Fruit fly (Drosophila melanogaster) whole organism, prepupa: ENCODE results near the gene pcx.

ENCODE experiments used
- CG11294 ChIP-seq: fragments of 200-800 bp; sonication (Bioruptor generic); IDR thresholded peaks from 2 replicates; pipeline ENCODE4 v1.3.6; 2022; ENCODE audit warnings: missing biosample characterization, missing genetic modification characterization
- CG11762 ChIP-seq: fragments of 200-800 bp; sonication (Bioruptor generic); optimal IDR thresholded peaks from 3 replicates; lab custom pipeline; 2016; ENCODE audit warnings: missing biosample characterization, missing genetic modification characterization; ENCODE audit not compliant: insufficient read depth
- CG11902 ChIP-seq: fragments of 200-800 bp; sonication (Bioruptor generic); optimal IDR thresholded peaks from 3 replicates; lab custom pipeline; 2016; ENCODE audit warnings: missing biosample characterization, missing genetic modification characterization
- CG15336 ChIP-seq: fragments of 200-800 bp; sonication (Bioruptor generic); IDR thresholded peaks from 2 replicates; pipeline ENCODE4 v1.3.6; 2022; ENCODE audit warnings: missing biosample characterization, missing genetic modification characterization
- CG16779 ChIP-seq: fragments of 200-800 bp; sonication (Bioruptor generic); optimal IDR thresholded peaks from 3 replicates; lab custom pipeline; 2017; ENCODE audit warnings: missing biosample characterization, mild to moderate bottlenecking, missing genetic modification characterization
- CG3032 ChIP-seq: fragments of 200-800 bp; optimal IDR thresholded peaks from 2 replicates; lab custom pipeline; 2019; ENCODE audit warnings: missing biosample characterization, mild to moderate bottlenecking, missing genetic modification characterization, moderate library complexity
- CG31627 ChIP-seq: fragments of 200-800 bp; sonication (Bioruptor generic); optimal IDR thresholded peaks from 3 replicates; lab custom pipeline; 2016; ENCODE audit warnings: missing biosample characterization, missing genetic modification characterization
- CG32006 ChIP-seq: fragments of 200-800 bp; sonication (Bioruptor generic); optimal IDR thresholded peaks from 3 replicates; lab custom pipeline; 2017; ENCODE audit warnings: missing biosample characterization, mild to moderate bottlenecking, missing genetic modification characterization
- CG34406 ChIP-seq: fragments of 200-800 bp; sonication (Bioruptor generic); optimal IDR thresholded peaks from 3 replicates; lab custom pipeline; 2016; ENCODE audit warnings: missing biosample characterization, missing genetic modification characterization
- CG3919 ChIP-seq: fragments of 200-800 bp; sonication (Bioruptor generic); optimal IDR thresholded peaks from 3 replicates; lab custom pipeline; 2016; ENCODE audit warnings: missing biosample characterization, missing genetic modification characterization
- CG4318 ChIP-seq: fragments of 200-800 bp; sonication (Bioruptor generic); optimal IDR thresholded peaks from 3 replicates; lab custom pipeline; 2017; ENCODE audit warnings: missing biosample characterization, mild to moderate bottlenecking, missing genetic modification characterization
- CG6854 ChIP-seq: fragments of 200-800 bp; sonication (Bioruptor generic); optimal IDR thresholded peaks from 2 replicates; lab custom pipeline; 2017; ENCODE audit warnings: missing biosample characterization, mild to moderate bottlenecking, missing genetic modification characterization
- CG7368 ChIP-seq: fragments of 200-800 bp; sonication (Bioruptor generic); optimal IDR thresholded peaks from 3 replicates; lab custom pipeline; 2016; ENCODE audit warnings: missing biosample characterization, missing genetic modification characterization
- CG8119 ChIP-seq: fragments of 200-800 bp; sonication (Bioruptor generic); IDR thresholded peaks from 3 replicates; pipeline ENCODE4 v1.3.6; 2022; ENCODE audit warnings: missing biosample characterization, missing genetic modification characterization
- CG8319 ChIP-seq: fragments of 200-800 bp; sonication (Bioruptor generic); optimal IDR thresholded peaks from 3 replicates; lab custom pipeline; 2016; ENCODE audit warnings: missing biosample characterization, missing genetic modification characterization
- CG9139 ChIP-seq: fragments of 200-800 bp; sonication (Bioruptor generic); optimal IDR thresholded peaks from 3 replicates; lab custom pipeline; 2017; ENCODE audit warnings: missing biosample characterization, mild to moderate bottlenecking, missing genetic modification characterization
- Eip75B ChIP-seq: fragments of 200-800 bp; sonication (Bioruptor generic); optimal IDR thresholded peaks from 3 replicates; lab custom pipeline; 2016; ENCODE audit warnings: missing biosample characterization, missing genetic modification characterization
- Eip78C ChIP-seq: fragments of 200-800 bp; sonication (Bioruptor generic); peaks from one replicate; lab custom pipeline; 2016; ENCODE audit warnings: missing biosample characterization, missing genetic modification characterization
- Ets21C ChIP-seq: fragments of 200-800 bp; sonication (Bioruptor generic); optimal IDR thresholded peaks from 3 replicates; lab custom pipeline; 2016; ENCODE audit warnings: missing biosample characterization, missing genetic modification characterization
- Ets96B ChIP-seq: fragments of 200-800 bp; optimal IDR thresholded peaks from 2 replicates; lab custom pipeline; 2019; ENCODE audit warnings: missing biosample characterization, mild to moderate bottlenecking, missing genetic modification characterization, moderate library complexity
- Gug ChIP-seq: fragments of 200-800 bp; sonication (Bioruptor generic); IDR thresholded peaks from 2 replicates; pipeline ENCODE4 v1.3.6; 2022; ENCODE audit warnings: missing biosample characterization, missing genetic modification characterization
- Hr38 ChIP-seq: sonication (Bioruptor generic); optimal IDR thresholded peaks from 2 replicates; lab custom pipeline; 2016; ENCODE audit warnings: missing biosample characterization, missing genetic modification characterization
- Hr39 ChIP-seq: fragments of 200-800 bp; sonication (Bioruptor generic); optimal IDR thresholded peaks from 2 replicates; lab custom pipeline; 2016; ENCODE audit warnings: missing biosample characterization, missing genetic modification characterization
- Lpt ChIP-seq: fragments of 200-800 bp; sonication (Bioruptor generic); optimal IDR thresholded peaks from 3 replicates; lab custom pipeline; 2016; ENCODE audit warnings: missing biosample characterization, missing genetic modification characterization
- Met ChIP-seq: fragments of 200-800 bp; sonication (Bioruptor generic); optimal IDR thresholded peaks from 3 replicates; lab custom pipeline; 2016; ENCODE audit warnings: missing biosample characterization, missing genetic modification characterization
- OdsH ChIP-seq: fragments of 200-800 bp; sonication (Bioruptor generic); optimal IDR thresholded peaks from 3 replicates; lab custom pipeline; 2016; ENCODE audit warnings: missing biosample characterization, missing genetic modification characterization
- Sox102F ChIP-seq: fragments of 200-800 bp; sonication (Bioruptor generic); optimal IDR thresholded peaks from 2 replicates; lab custom pipeline; 2016; ENCODE audit warnings: missing biosample characterization, mild to moderate bottlenecking, missing genetic modification characterization
- Sox14 ChIP-seq: fragments of 200-800 bp; sonication (Bioruptor generic); optimal IDR thresholded peaks from 3 replicates; lab custom pipeline; 2016; ENCODE audit warnings: missing biosample characterization, missing genetic modification characterization
- achi ChIP-seq: fragments of 200-800 bp; sonication (Bioruptor generic); optimal IDR thresholded peaks from 3 replicates; lab custom pipeline; 2016; ENCODE audit warnings: missing biosample characterization, missing genetic modification characterization
- acj6 ChIP-seq: fragments of 200-800 bp; sonication (Bioruptor generic); optimal IDR thresholded peaks from 3 replicates; lab custom pipeline; 2016; ENCODE audit warnings: missing biosample characterization, missing genetic modification characterization
- cyc ChIP-seq: fragments of 200-800 bp; sonication (Bioruptor generic); optimal IDR thresholded peaks from 3 replicates; lab custom pipeline; 2016; ENCODE audit warnings: missing biosample characterization, missing genetic modification characterization
- dac ChIP-seq: fragments of 200-800 bp; sonication (Bioruptor generic); optimal IDR thresholded peaks from 2 replicates; lab custom pipeline; 2017; ENCODE audit warnings: missing biosample characterization, mild to moderate bottlenecking, missing genetic modification characterization
- dsx ChIP-seq: fragments of 200-800 bp; optimal IDR thresholded peaks from 3 replicates; lab custom pipeline; 2019; ENCODE audit warnings: missing biosample characterization, mild to moderate bottlenecking, missing genetic modification characterization, moderate library complexity; ENCODE audit not compliant: poor library complexity, severe bottlenecking
- eg ChIP-seq: fragments of 200-800 bp; sonication (Bioruptor generic); IDR thresholded peaks from 3 replicates; pipeline ENCODE4 v1.3.6; 2022; ENCODE audit warnings: missing biosample characterization, missing genetic modification characterization
- esn ChIP-seq: fragments of 200-800 bp; sonication (Bioruptor generic); optimal IDR thresholded peaks from 2 replicates; lab custom pipeline; 2016; ENCODE audit warnings: missing biosample characterization, mild to moderate bottlenecking, missing genetic modification characterization, moderate library complexity
- fd85E ChIP-seq: fragments of 200-800 bp; sonication (Bioruptor generic); optimal IDR thresholded peaks from 3 replicates; lab custom pipeline; 2016; ENCODE audit warnings: missing biosample characterization, missing genetic modification characterization
- fkh ChIP-seq: fragments of 200-800 bp; sonication (Bioruptor generic); optimal IDR thresholded peaks from 3 replicates; lab custom pipeline; 2017; ENCODE audit warnings: missing biosample characterization, mild to moderate bottlenecking, missing genetic modification characterization, moderate library complexity
- lz ChIP-seq: fragments of 200-800 bp; sonication (Bioruptor generic); optimal IDR thresholded peaks from 3 replicates; lab custom pipeline; 2016; ENCODE audit warnings: missing biosample characterization, missing genetic modification characterization
- salr ChIP-seq, 2 experiments: fragments of 200-800 bp; sonication (Bioruptor generic); optimal IDR thresholded peaks; 3 replicates each; lab custom pipeline; 2016 to 2018; ENCODE audit warnings: missing biosample characterization in 2 of 2, missing genetic modification characterization in 2 of 2, mild to moderate bottlenecking in 1 of 2
- spab ChIP-seq: fragments of 200-800 bp; sonication (Bioruptor generic); optimal IDR thresholded peaks from 2 replicates; lab custom pipeline; 2017; ENCODE audit warnings: missing biosample characterization, mild to moderate bottlenecking, missing genetic modification characterization, missing genetic modification reagents
- ss ChIP-seq, 2 experiments: fragments of 200-800 bp; sonication (Bioruptor generic); optimal IDR thresholded peaks; 2 replicates in 1 of 2; 3 replicates in 1 of 2; lab custom pipeline; 2017 to 2018; ENCODE audit warnings: mild to moderate bottlenecking in 2 of 2, missing biosample characterization in 2 of 2, missing genetic modification characterization in 2 of 2, moderate library complexity in 1 of 2
- svp ChIP-seq: fragments of 200-800 bp; sonication (Bioruptor generic); peaks from one replicate; lab custom pipeline; 2016; ENCODE audit warnings: missing biosample characterization, missing genetic modification characterization
- topi ChIP-seq: fragments of 200-800 bp; sonication (Bioruptor generic); optimal IDR thresholded peaks from 3 replicates; lab custom pipeline; 2016; ENCODE audit warnings: missing biosample characterization, missing genetic modification characterization

pcx gene

DNA sequence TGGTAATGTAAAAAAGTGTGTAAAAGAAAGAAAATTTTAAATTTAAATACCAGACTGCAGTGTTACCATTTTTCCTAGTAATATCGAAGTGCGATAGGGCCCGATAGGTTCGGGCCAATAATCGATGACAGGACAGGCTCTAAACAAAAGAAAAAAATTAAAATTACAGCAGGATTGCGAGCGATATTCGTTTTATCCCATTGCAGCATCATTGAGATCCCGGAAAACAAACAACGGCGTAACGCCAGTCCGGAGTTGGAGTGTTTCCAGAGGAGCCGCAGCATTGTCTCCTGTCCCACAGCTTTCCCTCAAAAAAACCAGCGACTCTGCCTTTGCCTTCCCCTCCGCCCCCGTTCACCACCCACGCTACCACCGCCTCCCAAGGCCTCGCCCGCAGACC lies at the start of gene pcx:
Gene pcx, plus strand, starts transcription at position 159 of the 400 bp plus-strand sequence.
- TF ChIP-seq Ets96B (tag; lab: Kevin White, UChicago): no peak
- no peak for TF ChIP-seq Hr38
- TF ChIP-seq CG4318: no peak
- 0 out of 2 replicates have a peak, but pooled peaks have one; percentile 17 for TF ChIP-seq CG15336 (GFP tag; lab: Robert Waterston, UW)
- no peak for TF ChIP-seq Sox102F (GFP tag; lab: Kevin White, UChicago)

DNA sequence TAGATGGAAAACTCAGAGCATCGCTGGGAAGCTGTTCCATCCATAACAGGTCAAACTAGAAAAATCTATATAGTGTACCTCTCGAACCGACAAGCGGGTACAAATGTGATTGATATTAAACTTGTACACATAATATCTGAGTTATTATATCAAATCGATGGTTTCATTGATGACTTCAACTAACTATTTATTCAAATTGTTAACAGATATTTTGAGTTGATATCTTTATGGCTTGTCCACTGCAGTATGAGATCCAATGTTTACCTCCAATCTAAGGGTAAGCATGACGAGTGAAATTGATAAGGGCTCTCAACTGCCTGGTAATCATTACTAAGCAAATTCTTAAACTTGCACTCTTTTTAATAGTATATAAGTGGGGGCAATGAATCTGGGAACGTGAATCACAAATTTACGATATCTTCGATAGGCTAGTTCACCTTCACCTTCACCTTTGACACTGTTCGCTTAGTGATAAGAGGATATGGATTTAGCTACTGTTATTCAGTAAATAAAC lies 49.1 kb upstream of the pcx start, which contains the start of gene Cyp4d2:
Gene Cyp4d2, plus strand, starts transcription at position 51 of the 514 bp plus-strand sequence.
- TF ChIP-seq fkh (GFP tag; lab: Kevin White, UChicago) (peak; percentile 30), CG11294 (GFP tag; lab: Robert Waterston, UW) (no peak)

DNA sequence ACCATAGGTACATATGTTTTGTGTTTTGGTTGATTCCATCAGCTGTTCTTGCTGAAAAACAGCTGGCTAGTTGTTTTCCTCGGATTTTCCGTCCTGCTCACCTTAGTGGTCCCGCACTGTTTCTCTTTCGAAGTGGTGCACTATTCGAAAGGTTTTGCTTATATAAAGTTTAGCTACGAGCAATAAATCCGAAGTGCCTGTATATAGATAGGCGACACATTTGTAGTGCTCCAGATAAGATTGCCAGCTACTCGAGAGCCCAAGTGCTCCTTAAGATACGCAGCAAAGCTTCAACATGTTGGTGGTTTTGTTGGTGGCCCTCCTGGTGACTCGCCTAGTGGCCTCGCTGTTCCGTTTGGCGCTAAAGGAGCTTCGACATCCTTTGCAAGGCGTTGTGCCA lies 46.3 kb upstream of the pcx start, which contains the start of gene Cyp4ae1:
Gene Cyp4ae1, plus strand, starts transcription at position 206 of the 400 bp plus-strand sequence.
- TF ChIP-seq achi (GFP tag; lab: Kevin White, UChicago) (no peak), CG11902 (no peak), Eip75B (no peak), CG31627 (GFP tag; lab: Kevin White, UChicago) (no peak), Eip78C (no peak), salr (GFP tag; optimal IDR thresholded peaks at IDR 0.05; lab: Kevin White, UChicago) (no peak), CG32006 (no peak), CG11762 (no peak), CG3032 (tag; lab: Kevin White, UChicago) (no peak), CG34406 (GFP tag; lab: Kevin White, UChicago) (no peak), dsx (GFP tag; lab: Kevin White, UChicago) (no peak), ss (GFP tag; optimal IDR thresholded peaks at IDR 0.05; lab: Kevin White, UChicago) (no peak), Hr39 (no peak), fkh (GFP tag; lab: Kevin White, UChicago) (no peak)

DNA sequence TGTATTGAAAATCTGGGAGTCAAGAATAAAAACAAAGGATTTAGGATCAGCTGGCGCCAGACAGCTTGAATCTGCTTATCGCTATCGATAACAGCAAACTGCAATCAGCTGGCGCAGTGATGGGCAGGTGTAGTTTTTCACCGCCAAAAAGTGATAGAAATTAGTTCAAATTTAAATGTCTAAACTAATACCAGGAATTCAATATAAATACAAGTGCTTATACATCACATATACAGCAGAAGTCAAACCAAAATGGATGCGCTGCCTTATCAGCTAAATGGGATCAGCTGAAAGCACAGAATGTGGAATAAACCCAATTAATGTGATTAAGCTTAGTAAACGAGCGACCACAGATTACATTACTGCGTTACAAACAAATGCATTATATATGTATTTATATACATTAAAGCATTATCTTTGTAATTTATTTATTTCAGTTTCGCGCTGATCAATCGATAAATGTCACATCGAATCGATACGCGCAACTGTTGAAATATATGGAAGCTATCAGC lies 44.3 kb upstream of the pcx start, which contains the start of gene pn:
Gene pn, plus strand, starts transcription at position 462 of the 512 bp plus-strand sequence.
- TF ChIP-seq svp: peak; percentile 78
- TF ChIP-seq esn: peak; percentile 9
- TF ChIP-seq ss (GFP tag; optimal IDR thresholded peaks at IDR 0.05; lab: Kevin White, UChicago): no peak
- TF ChIP-seq CG3032 (tag; lab: Kevin White, UChicago): peak; percentile 2
- no peak for TF ChIP-seq CG31627 (GFP tag; lab: Kevin White, UChicago)

DNA sequence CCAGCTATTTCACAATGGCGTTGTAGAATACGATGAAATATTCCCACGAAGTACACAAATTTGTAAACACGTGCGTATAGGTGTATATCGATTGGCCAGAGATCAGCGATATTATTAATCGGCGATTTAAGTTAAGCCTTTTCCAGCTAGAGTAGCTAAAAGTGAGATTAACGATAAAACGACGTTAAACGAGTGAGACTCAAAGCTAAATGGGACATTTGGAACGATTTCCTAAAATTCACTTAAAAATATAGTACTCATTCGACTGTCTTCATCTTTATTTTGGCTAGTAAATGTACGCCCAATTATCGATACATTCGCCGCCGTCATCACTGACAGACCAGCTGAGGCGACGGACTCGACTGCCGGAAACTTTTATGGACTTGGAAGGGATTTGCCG lies 40.5 kb upstream of the pcx start, which contains the start of the genes Nmd3 and CG17776:
Gene Nmd3, minus strand, starts transcription at position 106 of the 400 bp plus-strand sequence.
Gene CG17776, plus strand, starts transcription at position 163 of the 400 bp plus-strand sequence.
- peak; percentile 28 for TF ChIP-seq svp
- TF ChIP-seq Eip78C: no peak
- no peak for TF ChIP-seq CG6854 (GFP tag; lab: Kevin White, UChicago)
- TF ChIP-seq dac (GFP tag; lab: Kevin White, UChicago): no peak
- TF ChIP-seq cyc (GFP tag; lab: Kevin White, UChicago): peak; percentile 32
- no peak for TF ChIP-seq CG9139 (GFP tag; lab: Kevin White, UChicago)
- TF ChIP-seq eg (GFP tag; lab: Robert Waterston, UW): no peak
- TF ChIP-seq Hr38: no peak
- no peak for TF ChIP-seq CG8319
- no peak for TF ChIP-seq topi (GFP tag; lab: Kevin White, UChicago)
- TF ChIP-seq spab: no peak
- no peak for TF ChIP-seq CG8119 (GFP tag; lab: Robert Waterston, UW)
- no peak for TF ChIP-seq CG7368 (GFP tag; lab: Kevin White, UChicago)
- no peak for TF ChIP-seq lz (GFP tag; lab: Kevin White, UChicago)
- TF ChIP-seq dsx (GFP tag; lab: Kevin White, UChicago): no peak
- no peak for TF ChIP-seq Ets21C (GFP tag; lab: Kevin White, UChicago)
- no peak for TF ChIP-seq Lpt (GFP tag; lab: Kevin White, UChicago)
- TF ChIP-seq Sox14: peak; percentile 15
- TF ChIP-seq Met (GFP tag; lab: Kevin White, UChicago): no peak
- no peak for TF ChIP-seq CG16779 (tag; lab: Kevin White, UChicago)
- TF ChIP-seq fd85E: no peak
- no peak for TF ChIP-seq salr (GFP tag; optimal IDR thresholded peaks at IDR 0.05; lab: Kevin White, UChicago)
- TF ChIP-seq OdsH (GFP tag; lab: Kevin White, UChicago): no peak
- no peak for TF ChIP-seq CG3919 (GFP tag; lab: Kevin White, UChicago)
- no peak for TF ChIP-seq Gug
- TF ChIP-seq esn: peak; percentile 1
- no peak for TF ChIP-seq acj6
- no peak for TF ChIP-seq achi (GFP tag; lab: Kevin White, UChicago)
